Fruit fly (Drosophila melanogaster) whole organism, prepupa: ENCODE results near the gene PolA2.
A peak's percentile ranks its signal among the peaks of the same experiment; 100 is the strongest.

Source experiments
- Blimp-1 ChIP-seq: fragments of 200-800 bp; sonication (Bioruptor generic); optimal IDR thresholded peaks from 3 replicates; lab custom pipeline; 2017; ENCODE audit warnings: missing biosample characterization, missing genetic modification characterization, mild to moderate bottlenecking, moderate library complexity, missing genetic modification reagents
- CG10631 ChIP-seq: fragments of 200-800 bp; sonication (Bioruptor generic); optimal IDR thresholded peaks from 2 replicates; lab custom pipeline; 2016; ENCODE audit warnings: missing biosample characterization, missing genetic modification characterization
- CG10669 ChIP-seq: fragments of 200-800 bp; sonication (Bioruptor generic); optimal IDR thresholded peaks from 3 replicates; lab custom pipeline; 2018; ENCODE audit warnings: missing biosample characterization, mild to moderate bottlenecking, missing genetic modification characterization, moderate library complexity
- CG11294 ChIP-seq: fragments of 200-800 bp; sonication (Bioruptor generic); IDR thresholded peaks from 2 replicates; pipeline ENCODE4 v1.3.6; 2022; ENCODE audit warnings: missing biosample characterization, missing genetic modification characterization
- CG11762 ChIP-seq: fragments of 200-800 bp; sonication (Bioruptor generic); optimal IDR thresholded peaks from 3 replicates; lab custom pipeline; 2016; ENCODE audit warnings: missing biosample characterization, missing genetic modification characterization; ENCODE audit not compliant: insufficient read depth
- CG15336 ChIP-seq: fragments of 200-800 bp; sonication (Bioruptor generic); IDR thresholded peaks from 2 replicates; pipeline ENCODE4 v1.3.6; 2022; ENCODE audit warnings: missing biosample characterization, missing genetic modification characterization
- CG1621 ChIP-seq: fragments of 200-800 bp; sonication (Bioruptor generic); optimal IDR thresholded peaks from 3 replicates; lab custom pipeline; 2018; ENCODE audit warnings: missing biosample characterization, mild to moderate bottlenecking, missing genetic modification characterization
- CG16779 ChIP-seq: fragments of 200-800 bp; sonication (Bioruptor generic); optimal IDR thresholded peaks from 3 replicates; lab custom pipeline; 2017; ENCODE audit warnings: missing biosample characterization, mild to moderate bottlenecking, missing genetic modification characterization
- CG3032 ChIP-seq: fragments of 200-800 bp; optimal IDR thresholded peaks from 2 replicates; lab custom pipeline; 2019; ENCODE audit warnings: missing biosample characterization, mild to moderate bottlenecking, missing genetic modification characterization, moderate library complexity
- CG31627 ChIP-seq: fragments of 200-800 bp; sonication (Bioruptor generic); optimal IDR thresholded peaks from 3 replicates; lab custom pipeline; 2016; ENCODE audit warnings: missing biosample characterization, missing genetic modification characterization
- CG32006 ChIP-seq: fragments of 200-800 bp; sonication (Bioruptor generic); optimal IDR thresholded peaks from 3 replicates; lab custom pipeline; 2017; ENCODE audit warnings: missing biosample characterization, mild to moderate bottlenecking, missing genetic modification characterization
- CG34406 ChIP-seq: fragments of 200-800 bp; sonication (Bioruptor generic); optimal IDR thresholded peaks from 3 replicates; lab custom pipeline; 2016; ENCODE audit warnings: missing biosample characterization, missing genetic modification characterization
- CG3919 ChIP-seq: fragments of 200-800 bp; sonication (Bioruptor generic); optimal IDR thresholded peaks from 3 replicates; lab custom pipeline; 2016; ENCODE audit warnings: missing biosample characterization, missing genetic modification characterization
- CG4318 ChIP-seq: fragments of 200-800 bp; sonication (Bioruptor generic); optimal IDR thresholded peaks from 3 replicates; lab custom pipeline; 2017; ENCODE audit warnings: missing biosample characterization, mild to moderate bottlenecking, missing genetic modification characterization
- CG6163 ChIP-seq: fragments of 200-800 bp; sonication (Bioruptor generic); IDR thresholded peaks from 3 replicates; pipeline ENCODE4 v1.3.6; 2022; ENCODE audit warnings: missing biosample characterization, missing genetic modification characterization
- CG6276 ChIP-seq: fragments of 200-800 bp; sonication (Bioruptor generic); optimal IDR thresholded peaks from 2 replicates; lab custom pipeline; 2017; ENCODE audit warnings: missing biosample characterization, mild to moderate bottlenecking, missing genetic modification characterization
- CG6792 ChIP-seq: fragments of 200-800 bp; sonication (Bioruptor generic); optimal IDR thresholded peaks from 3 replicates; lab custom pipeline; 2016; ENCODE audit warnings: missing biosample characterization, missing genetic modification characterization
- CG6808 ChIP-seq: fragments of 200-800 bp; sonication (Bioruptor generic); optimal IDR thresholded peaks from 3 replicates; lab custom pipeline; 2017; ENCODE audit warnings: missing biosample characterization, missing genetic modification characterization, mild to moderate bottlenecking, moderate library complexity, missing genetic modification reagents
- CG6854 ChIP-seq: fragments of 200-800 bp; sonication (Bioruptor generic); optimal IDR thresholded peaks from 2 replicates; lab custom pipeline; 2017; ENCODE audit warnings: missing biosample characterization, mild to moderate bottlenecking, missing genetic modification characterization
- CG8119 ChIP-seq: fragments of 200-800 bp; sonication (Bioruptor generic); IDR thresholded peaks from 3 replicates; pipeline ENCODE4 v1.3.6; 2022; ENCODE audit warnings: missing biosample characterization, missing genetic modification characterization
- CG8319 ChIP-seq: fragments of 200-800 bp; sonication (Bioruptor generic); optimal IDR thresholded peaks from 3 replicates; lab custom pipeline; 2016; ENCODE audit warnings: missing biosample characterization, missing genetic modification characterization
- CG8632 ChIP-seq: fragments of 200-800 bp; sonication (Bioruptor generic); optimal IDR thresholded peaks from 3 replicates; lab custom pipeline; 2016; ENCODE audit warnings: missing biosample characterization, missing genetic modification characterization
- Eip75B ChIP-seq: fragments of 200-800 bp; sonication (Bioruptor generic); optimal IDR thresholded peaks from 3 replicates; lab custom pipeline; 2016; ENCODE audit warnings: missing biosample characterization, missing genetic modification characterization
- Eip78C ChIP-seq: fragments of 200-800 bp; sonication (Bioruptor generic); peaks from one replicate; lab custom pipeline; 2016; ENCODE audit warnings: missing biosample characterization, missing genetic modification characterization
- Eip93F ChIP-seq: fragments of 200-800 bp; sonication (Bioruptor generic); optimal IDR thresholded peaks from 2 replicates; lab custom pipeline; 2016; ENCODE audit warnings: missing biosample characterization, mild to moderate bottlenecking, missing genetic modification characterization
- Ets21C ChIP-seq: fragments of 200-800 bp; sonication (Bioruptor generic); optimal IDR thresholded peaks from 3 replicates; lab custom pipeline; 2016; ENCODE audit warnings: missing biosample characterization, missing genetic modification characterization
- Ets96B ChIP-seq: fragments of 200-800 bp; optimal IDR thresholded peaks from 2 replicates; lab custom pipeline; 2019; ENCODE audit warnings: missing biosample characterization, mild to moderate bottlenecking, missing genetic modification characterization, moderate library complexity
- Gug ChIP-seq: fragments of 200-800 bp; sonication (Bioruptor generic); IDR thresholded peaks from 2 replicates; pipeline ENCODE4 v1.3.6; 2022; ENCODE audit warnings: missing biosample characterization, missing genetic modification characterization
- Hr38 ChIP-seq: sonication (Bioruptor generic); optimal IDR thresholded peaks from 2 replicates; lab custom pipeline; 2016; ENCODE audit warnings: missing biosample characterization, missing genetic modification characterization
- Hr4 ChIP-seq: fragments of 200-800 bp; sonication (Bioruptor generic); optimal IDR thresholded peaks from 3 replicates; lab custom pipeline; 2016; ENCODE audit warnings: missing biosample characterization, missing genetic modification characterization
- Lpt ChIP-seq: fragments of 200-800 bp; sonication (Bioruptor generic); optimal IDR thresholded peaks from 3 replicates; lab custom pipeline; 2016; ENCODE audit warnings: missing biosample characterization, missing genetic modification characterization
- Met ChIP-seq: fragments of 200-800 bp; sonication (Bioruptor generic); optimal IDR thresholded peaks from 3 replicates; lab custom pipeline; 2016; ENCODE audit warnings: missing biosample characterization, missing genetic modification characterization
- OdsH ChIP-seq: fragments of 200-800 bp; sonication (Bioruptor generic); optimal IDR thresholded peaks from 3 replicates; lab custom pipeline; 2016; ENCODE audit warnings: missing biosample characterization, missing genetic modification characterization
- Smox ChIP-seq: fragments of 200-800 bp; sonication (Bioruptor generic); optimal IDR thresholded peaks from 3 replicates; lab custom pipeline; 2016; ENCODE audit warnings: missing biosample characterization, missing genetic modification characterization
- Sox14 ChIP-seq: fragments of 200-800 bp; sonication (Bioruptor generic); optimal IDR thresholded peaks from 3 replicates; lab custom pipeline; 2016; ENCODE audit warnings: missing biosample characterization, missing genetic modification characterization
- Sox15 ChIP-seq: fragments of 200-800 bp; sonication (Bioruptor generic); optimal IDR thresholded peaks from 3 replicates; lab custom pipeline; 2016; ENCODE audit warnings: missing biosample characterization, missing genetic modification characterization
- achi ChIP-seq: fragments of 200-800 bp; sonication (Bioruptor generic); optimal IDR thresholded peaks from 3 replicates; lab custom pipeline; 2016; ENCODE audit warnings: missing biosample characterization, missing genetic modification characterization
- acj6 ChIP-seq: fragments of 200-800 bp; sonication (Bioruptor generic); optimal IDR thresholded peaks from 3 replicates; lab custom pipeline; 2016; ENCODE audit warnings: missing biosample characterization, missing genetic modification characterization
- cyc ChIP-seq: fragments of 200-800 bp; sonication (Bioruptor generic); optimal IDR thresholded peaks from 3 replicates; lab custom pipeline; 2016; ENCODE audit warnings: missing biosample characterization, missing genetic modification characterization
- dac ChIP-seq: fragments of 200-800 bp; sonication (Bioruptor generic); optimal IDR thresholded peaks from 2 replicates; lab custom pipeline; 2017; ENCODE audit warnings: missing biosample characterization, mild to moderate bottlenecking, missing genetic modification characterization
- eg ChIP-seq: fragments of 200-800 bp; sonication (Bioruptor generic); IDR thresholded peaks from 3 replicates; pipeline ENCODE4 v1.3.6; 2022; ENCODE audit warnings: missing biosample characterization, missing genetic modification characterization
- esn ChIP-seq: fragments of 200-800 bp; sonication (Bioruptor generic); optimal IDR thresholded peaks from 2 replicates; lab custom pipeline; 2016; ENCODE audit warnings: missing biosample characterization, mild to moderate bottlenecking, missing genetic modification characterization, moderate library complexity
- fd59A ChIP-seq: fragments of 200-800 bp; sonication (Bioruptor generic); optimal IDR thresholded peaks from 2 replicates; lab custom pipeline; 2017; ENCODE audit warnings: missing biosample characterization, mild to moderate bottlenecking, missing genetic modification characterization, missing genetic modification reagents
- fd85E ChIP-seq: fragments of 200-800 bp; sonication (Bioruptor generic); optimal IDR thresholded peaks from 3 replicates; lab custom pipeline; 2016; ENCODE audit warnings: missing biosample characterization, missing genetic modification characterization
- fkh ChIP-seq: fragments of 200-800 bp; sonication (Bioruptor generic); optimal IDR thresholded peaks from 3 replicates; lab custom pipeline; 2017; ENCODE audit warnings: missing biosample characterization, mild to moderate bottlenecking, missing genetic modification characterization, moderate library complexity
- lz ChIP-seq: fragments of 200-800 bp; sonication (Bioruptor generic); optimal IDR thresholded peaks from 3 replicates; lab custom pipeline; 2016; ENCODE audit warnings: missing biosample characterization, missing genetic modification characterization
- net ChIP-seq: fragments of 200-800 bp; sonication (Bioruptor generic); optimal IDR thresholded peaks from 3 replicates; lab custom pipeline; 2016; ENCODE audit warnings: missing biosample characterization, missing genetic modification characterization
- salr ChIP-seq, 2 experiments: fragments of 200-800 bp; sonication (Bioruptor generic); optimal IDR thresholded peaks; 3 replicates each; lab custom pipeline; 2016 to 2018; ENCODE audit warnings: missing biosample characterization in 2 of 2, missing genetic modification characterization in 2 of 2, mild to moderate bottlenecking in 1 of 2
- spab ChIP-seq: fragments of 200-800 bp; sonication (Bioruptor generic); optimal IDR thresholded peaks from 2 replicates; lab custom pipeline; 2017; ENCODE audit warnings: missing biosample characterization, mild to moderate bottlenecking, missing genetic modification characterization, missing genetic modification reagents
- ss ChIP-seq, 2 experiments: fragments of 200-800 bp; sonication (Bioruptor generic); optimal IDR thresholded peaks; 2 replicates in 1 of 2; 3 replicates in 1 of 2; lab custom pipeline; 2017 to 2018; ENCODE audit warnings: mild to moderate bottlenecking in 2 of 2, missing biosample characterization in 2 of 2, missing genetic modification characterization in 2 of 2, moderate library complexity in 1 of 2
- topi ChIP-seq: fragments of 200-800 bp; sonication (Bioruptor generic); optimal IDR thresholded peaks from 3 replicates; lab custom pipeline; 2016; ENCODE audit warnings: missing biosample characterization, missing genetic modification characterization
- vri ChIP-seq: fragments of 200-800 bp; sonication (Bioruptor generic); optimal IDR thresholded peaks from 3 replicates; lab custom pipeline; 2016; ENCODE audit warnings: missing biosample characterization, mild to moderate bottlenecking, missing genetic modification characterization

PolA2 gene

DNA sequence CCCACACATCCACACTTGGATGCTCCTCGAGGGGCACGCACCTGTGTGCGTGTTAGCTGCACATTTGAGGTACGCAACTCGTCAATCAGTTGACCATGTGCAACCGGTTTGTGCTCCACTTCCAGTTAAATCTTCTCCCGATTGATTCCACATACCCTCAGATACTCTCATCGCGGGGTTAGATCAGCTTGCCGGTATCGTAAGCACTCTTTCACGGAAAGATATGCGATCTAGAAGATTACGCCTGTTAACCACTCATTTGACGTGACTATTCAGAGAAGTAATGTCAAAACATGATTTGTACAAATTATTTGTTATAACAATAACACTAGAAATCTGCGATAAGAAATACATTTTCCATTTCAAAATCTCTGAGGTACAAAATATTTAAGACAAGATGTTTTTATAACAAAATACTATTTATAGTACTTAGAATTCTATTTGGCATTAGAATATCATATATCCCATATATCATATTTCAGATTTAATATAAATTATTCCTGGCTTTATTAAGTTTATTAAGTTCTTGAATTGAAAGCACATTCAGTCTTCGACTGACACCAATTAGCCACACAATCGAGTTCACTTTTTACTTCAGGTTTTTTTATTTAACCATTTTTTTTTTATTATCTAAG is 18.0 kb upstream of the PolA2 start:
- TF ChIP-seq Met (GFP tag; lab: Kevin White, UChicago) = peak; percentile 1
- TF ChIP-seq CG11762 (GFP tag; lab: Kevin White, UChicago) = no peak
- TF ChIP-seq CG10631 (GFP tag; lab: Kevin White, UChicago) = peak; percentile 7
- no peak for TF ChIP-seq CG6854 (GFP tag; lab: Kevin White, UChicago)
- TF ChIP-seq Hr38 (GFP tag; lab: Kevin White, UChicago) = no peak
- no peak for TF ChIP-seq fd59A
- TF ChIP-seq esn (GFP tag; lab: Kevin White, UChicago) = peak; percentile 45
- TF ChIP-seq fkh (GFP tag; lab: Kevin White, UChicago) = no peak
- no peak for TF ChIP-seq Ets96B (tag; lab: Kevin White, UChicago)
- no peak for TF ChIP-seq fd85E
- TF ChIP-seq Sox14 (GFP tag; lab: Kevin White, UChicago) = no peak
- no peak for TF ChIP-seq topi (GFP tag; lab: Kevin White, UChicago)
- TF ChIP-seq ss (GFP tag; optimal IDR thresholded peaks at IDR 0.05; lab: Kevin White, UChicago) = peak in 1 of 2 experiments; percentile 88
- no peak for TF ChIP-seq CG8319 (GFP tag; lab: Kevin White, UChicago)
- no peak for TF ChIP-seq Gug (GFP tag; lab: Robert Waterston, UW)
- no peak for TF ChIP-seq Eip75B (GFP tag; lab: Kevin White, UChicago)
- TF ChIP-seq CG31627 (GFP tag; lab: Kevin White, UChicago) = no peak
- TF ChIP-seq dac (GFP tag; lab: Kevin White, UChicago) = no peak
- TF ChIP-seq CG6792 (GFP tag; lab: Kevin White, UChicago) = no peak
- peak; percentile 62 for TF ChIP-seq CG32006 (GFP tag; lab: Kevin White, UChicago)
- TF ChIP-seq net = no peak
- TF ChIP-seq OdsH (GFP tag; lab: Kevin White, UChicago) = no peak
- TF ChIP-seq CG3919 (GFP tag; lab: Kevin White, UChicago) = no peak
- TF ChIP-seq CG1621 (tag; lab: Kevin White, UChicago) = no peak
- TF ChIP-seq eg (GFP tag; lab: Robert Waterston, UW) = 0 out of 3 replicates have a peak, but pooled peaks have one; percentile 12
- TF ChIP-seq vri = no peak
- no peak for TF ChIP-seq CG8119 (GFP tag; lab: Robert Waterston, UW)
- no peak for TF ChIP-seq CG8632 (GFP tag; lab: Kevin White, UChicago)
- TF ChIP-seq cyc (GFP tag; lab: Kevin White, UChicago) = no peak
- TF ChIP-seq acj6 (GFP tag; lab: Kevin White, UChicago) = peak; percentile 21
- no peak for TF ChIP-seq CG6276 (GFP tag; lab: Kevin White, UChicago)
- no peak for TF ChIP-seq Sox15
- no peak for TF ChIP-seq lz
- TF ChIP-seq CG10669 = no peak
- no peak for TF ChIP-seq Smox (GFP tag; lab: Kevin White, UChicago)
- no peak for TF ChIP-seq Ets21C (GFP tag; lab: Kevin White, UChicago)
- TF ChIP-seq CG16779 (tag; lab: Kevin White, UChicago) = no peak
- no peak for TF ChIP-seq Blimp-1 (GFP tag; lab: Kevin White, UChicago)
- TF ChIP-seq CG3032 (tag; lab: Kevin White, UChicago) = no peak
- no peak for TF ChIP-seq CG6808
- TF ChIP-seq CG34406 (GFP tag; lab: Kevin White, UChicago) = no peak
- no peak for TF ChIP-seq salr (GFP tag; optimal IDR thresholded peaks at IDR 0.05; lab: Kevin White, UChicago)
- TF ChIP-seq CG4318 (GFP tag; lab: Kevin White, UChicago) = peak; percentile 21
- no peak for TF ChIP-seq Lpt (GFP tag; lab: Kevin White, UChicago)
- TF ChIP-seq Eip78C (GFP tag; lab: Kevin White, UChicago) = peak; percentile 52
- no peak for TF ChIP-seq CG15336 (GFP tag; lab: Robert Waterston, UW)
- peak; percentile 20 for TF ChIP-seq Hr4
- TF ChIP-seq Eip93F (GFP tag; lab: Kevin White, UChicago) = no peak
- no peak for TF ChIP-seq achi (GFP tag; lab: Kevin White, UChicago)
- TF ChIP-seq CG6163 = no peak
- no peak for TF ChIP-seq spab (GFP tag; lab: Kevin White, UChicago)
- TF ChIP-seq CG11294 = no peak
